Fruit fly (Drosophila melanogaster): ENCODE data around the gene CG14054.

Gene CG14054

dm6 chrX:2083109-2083508 is 16.9 kb upstream of the CG14054 start:
- TF ChIP-seq rn (GFP tag; IDR thresholded peaks at IDR 0.05) (peak; percentile 82), CG10348 (GFP tag; IDR thresholded peaks at IDR 0.05) (peak; percentile 86), Snoo (tag; optimal IDR thresholded peaks at IDR 0.05) (peak; percentile 78), CG4496 (GFP tag; IDR thresholded peaks at IDR 0.05) (peak; percentile 95), CG17806 (tag; optimal IDR thresholded peaks at IDR 0.05) (peak; percentile 89), CG15710 (tag; optimal IDR thresholded peaks at IDR 0.05) (peak; percentile 88), EcR (GFP tag; optimal IDR thresholded peaks at IDR 0.05) (no peak), gl (tag; optimal IDR thresholded peaks at IDR 0.05) (peak; percentile 76), Pif1B (GFP tag; optimal IDR thresholded peaks at IDR 0.05) (peak; percentile 82), CG13204 (GFP tag; optimal IDR thresholded peaks at IDR 0.05) (peak; percentile 7), CG8301 (tag; optimal IDR thresholded peaks at IDR 0.05) (peak; percentile 87), D1 (tag; optimal IDR thresholded peaks at IDR 0.05) (no peak), Pif1A (GFP tag; optimal IDR thresholded peaks at IDR 0.05) (peak; percentile 85), CG8159 (tag; optimal IDR thresholded peaks at IDR 0.05) (peak; percentile 89), CG14655 (GFP tag; optimal IDR thresholded peaks at IDR 0.05) (no peak), CG9948 (tag; optimal IDR thresholded peaks at IDR 0.05) (peak; percentile 86), Ets98B (GFP tag; IDR thresholded peaks at IDR 0.05) (peak; percentile 93), fd96Ca (GFP tag; IDR thresholded peaks at IDR 0.05) (peak; percentile 95), CG32121 (GFP tag; IDR thresholded peaks at IDR 0.05) (peak; percentile 92), CG34367 (tag; optimal IDR thresholded peaks at IDR 0.05) (peak; percentile 91), CG12605 (GFP tag; IDR thresholded peaks at IDR 0.05) (peak; percentile 84)

- TF ChIP-seq Pif1A (GFP tag; optimal IDR thresholded peaks at IDR 0.05) (no peak), CG17806 (tag; optimal IDR thresholded peaks at IDR 0.05) (no peak)
Observed at dm6 chrX:2081848-2082365, 15.7 kb upstream of the CG14054 start.

DNA sequence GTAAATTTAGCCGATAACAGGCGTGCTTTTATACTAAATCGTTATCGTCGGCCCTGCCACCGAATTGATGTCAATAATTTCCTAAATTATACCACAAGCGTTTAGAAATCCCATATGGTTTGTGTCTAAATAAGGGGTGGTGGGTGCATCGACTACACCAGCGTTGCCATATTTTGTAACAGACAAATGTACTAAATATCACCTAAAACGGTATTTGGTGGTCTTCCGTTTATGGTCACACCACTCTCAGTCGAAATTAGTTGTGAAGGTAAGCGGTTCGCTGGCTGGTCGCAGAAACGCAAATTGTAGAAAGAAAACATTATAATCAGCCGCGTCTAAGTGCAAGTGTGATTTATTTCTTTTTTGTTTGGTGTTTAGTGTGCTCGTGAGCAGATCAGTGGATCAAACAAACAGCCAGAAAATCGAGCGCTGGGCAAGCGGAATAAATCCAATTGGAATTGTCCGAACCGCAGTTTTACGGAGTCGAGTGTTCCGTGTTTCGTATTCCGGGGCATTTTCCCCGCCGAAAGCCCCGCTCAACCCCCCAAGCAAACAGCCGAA is 14.3 kb upstream of the CG14054 start, which contains the start of the genes CG16903 and Unc-76:
Gene CG16903, minus strand, starts transcription at position 39 of the 561 bp plus-strand sequence.
Gene Unc-76, plus strand, starts transcription at position 244 of the 561 bp plus-strand sequence.
- no peak for TF ChIP-seq CG32121 (GFP tag; IDR thresholded peaks at IDR 0.05)
- TF ChIP-seq CG8301 (tag; optimal IDR thresholded peaks at IDR 0.05) = no peak
- no peak for TF ChIP-seq Pif1B (GFP tag; optimal IDR thresholded peaks at IDR 0.05)
- no peak for TF ChIP-seq CG14655 (GFP tag; optimal IDR thresholded peaks at IDR 0.05)
- peak; percentile 9 for TF ChIP-seq CG15710 (tag; optimal IDR thresholded peaks at IDR 0.05)
- no peak for TF ChIP-seq D1 (tag; optimal IDR thresholded peaks at IDR 0.05)
- no peak for TF ChIP-seq CG8159 (tag; optimal IDR thresholded peaks at IDR 0.05)
- TF ChIP-seq Snoo (tag; optimal IDR thresholded peaks at IDR 0.05) = peak; percentile 41
- TF ChIP-seq fd96Ca (GFP tag; IDR thresholded peaks at IDR 0.05) = no peak
- peak; percentile 21 for TF ChIP-seq CG13204 (GFP tag; optimal IDR thresholded peaks at IDR 0.05)
- no peak for TF ChIP-seq Pif1A (GFP tag; optimal IDR thresholded peaks at IDR 0.05)
- TF ChIP-seq CG12605 (GFP tag; IDR thresholded peaks at IDR 0.05) = no peak
- TF ChIP-seq CG10348 (GFP tag; IDR thresholded peaks at IDR 0.05) = no peak
- peak; percentile 31 for TF ChIP-seq EcR (GFP tag; optimal IDR thresholded peaks at IDR 0.05)
- no peak for TF ChIP-seq CG34367 (tag; optimal IDR thresholded peaks at IDR 0.05)

- TF ChIP-seq CG8159 (tag; optimal IDR thresholded peaks at IDR 0.05) = no peak
- TF ChIP-seq Pif1B (GFP tag; optimal IDR thresholded peaks at IDR 0.05) = no peak
- TF ChIP-seq rn (GFP tag; IDR thresholded peaks at IDR 0.05) = no peak
- TF ChIP-seq CG15710 (tag; optimal IDR thresholded peaks at IDR 0.05) = no peak
- TF ChIP-seq gl (tag; optimal IDR thresholded peaks at IDR 0.05) = no peak
- no peak for TF ChIP-seq CG9948 (tag; optimal IDR thresholded peaks at IDR 0.05)
- no peak for TF ChIP-seq Snoo (tag; optimal IDR thresholded peaks at IDR 0.05)
- TF ChIP-seq CG13204 (GFP tag; optimal IDR thresholded peaks at IDR 0.05) = no peak
- no peak for TF ChIP-seq Pif1A (GFP tag; optimal IDR thresholded peaks at IDR 0.05)
- no peak for TF ChIP-seq CG14655 (GFP tag; optimal IDR thresholded peaks at IDR 0.05)
- TF ChIP-seq D1 (tag; optimal IDR thresholded peaks at IDR 0.05) = no peak
- no peak for TF ChIP-seq CG10348 (GFP tag; IDR thresholded peaks at IDR 0.05)
- no peak for TF ChIP-seq CG17806 (tag; optimal IDR thresholded peaks at IDR 0.05)
- TF ChIP-seq CG32121 (GFP tag; IDR thresholded peaks at IDR 0.05) = no peak
- no peak for TF ChIP-seq CG8301 (tag; optimal IDR thresholded peaks at IDR 0.05)
- no peak for TF ChIP-seq CG4496 (GFP tag; IDR thresholded peaks at IDR 0.05)
- no peak for TF ChIP-seq fd96Ca (GFP tag; IDR thresholded peaks at IDR 0.05)
- TF ChIP-seq Ets98B (GFP tag; IDR thresholded peaks at IDR 0.05) = no peak
- TF ChIP-seq CG12605 (GFP tag; IDR thresholded peaks at IDR 0.05) = no peak
Observed at dm6 chrX:2076412-2077357, 10.5 kb upstream of the CG14054 start, which contains the start of gene CG4025. Gene CG4025, plus strand, starts transcription at chrX:2076966.

DNA sequence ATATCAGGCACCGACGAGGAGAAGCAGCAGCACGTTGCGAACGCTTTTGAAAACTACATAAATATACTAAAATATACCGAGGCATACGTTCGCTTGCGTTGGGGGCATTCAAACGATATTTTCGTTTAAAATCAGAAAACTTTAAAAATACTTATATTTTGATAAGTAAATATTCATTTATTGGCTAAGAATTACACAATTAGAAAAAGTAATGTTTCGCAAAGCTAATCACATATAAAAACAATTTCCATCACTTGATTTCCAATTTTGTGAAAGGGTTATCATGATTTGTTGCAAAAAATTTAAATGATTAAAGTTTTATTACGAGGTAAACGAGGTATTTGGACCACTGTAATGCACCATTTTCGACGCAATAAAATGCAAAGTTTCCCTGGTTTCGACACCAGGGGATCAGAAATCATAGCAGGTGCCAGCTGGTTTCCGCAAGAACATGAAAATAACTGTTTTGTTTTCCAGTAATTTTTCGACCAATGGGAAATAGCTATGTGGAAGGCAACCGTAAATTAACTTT is 9.8 kb upstream of the CG14054 start, which contains the start of gene CG4045:
Gene CG4045, minus strand, starts transcription at position 55 of the 532 bp plus-strand sequence.
- TF ChIP-seq CG17806 (tag; optimal IDR thresholded peaks at IDR 0.05) = no peak
- TF ChIP-seq CG8159 (tag; optimal IDR thresholded peaks at IDR 0.05) = peak; percentile 4
- TF ChIP-seq CG15710 (tag; optimal IDR thresholded peaks at IDR 0.05) = peak; percentile 0
